Fruit fly (Drosophila melanogaster): ENCODE measurements around the gene nol.

Gene nol

DNA sequence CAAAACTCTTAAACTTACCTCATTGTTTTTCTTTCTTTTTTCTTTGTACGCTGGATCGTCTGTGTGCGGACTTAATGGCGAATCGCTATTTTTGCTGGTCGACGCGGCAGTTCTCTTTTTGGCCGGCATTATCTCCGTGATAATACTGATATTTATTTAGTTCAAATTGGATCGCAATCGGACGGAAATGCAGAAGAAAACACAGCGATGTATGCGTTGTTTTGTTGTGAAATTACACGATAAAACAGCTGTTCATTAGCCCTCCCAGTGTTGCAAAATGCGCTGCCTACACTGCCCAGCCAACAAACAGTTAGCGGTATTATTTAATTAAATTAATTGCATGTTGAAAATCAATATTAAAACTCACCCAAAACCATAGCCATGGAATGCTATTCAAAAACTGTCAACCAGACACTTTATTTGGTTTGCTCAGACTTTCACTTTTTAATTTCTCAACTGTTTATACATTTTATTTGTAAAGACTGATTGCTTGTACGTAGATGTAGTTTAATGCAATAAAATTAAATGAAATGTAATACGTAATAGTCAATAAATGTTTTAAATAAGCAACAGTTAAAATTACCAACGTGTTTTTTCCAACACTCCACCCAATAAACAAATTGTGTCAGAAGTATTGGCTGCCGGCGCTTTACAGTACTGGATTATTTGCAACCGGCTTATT lies 32.5 kb upstream of the nol start, which contains the start of the genes Irbp18 and APP-BP1 (continued):
- peak; percentile 74 for TF ChIP-seq fd85E (GFP tag; optimal IDR thresholded peaks at IDR 0.05)
- peak; percentile 87 for TF ChIP-seq Blimp-1 (GFP tag; optimal IDR thresholded peaks at IDR 0.05)
- TF ChIP-seq spab (GFP tag; optimal IDR thresholded peaks at IDR 0.05): peak; percentile 82
- TF ChIP-seq CG8632 (GFP tag; optimal IDR thresholded peaks at IDR 0.05): peak; percentile 92
- TF ChIP-seq Sox14 (GFP tag; optimal IDR thresholded peaks at IDR 0.05): peak; percentile 97
- peak; percentile 96 for TF ChIP-seq Eip75B (GFP tag; optimal IDR thresholded peaks at IDR 0.05)
- TF ChIP-seq CG31627 (GFP tag; optimal IDR thresholded peaks at IDR 0.05): peak; percentile 97
- peak; percentile 84 for TF ChIP-seq fkh (GFP tag; optimal IDR thresholded peaks at IDR 0.05)
- TF ChIP-seq CG32006 (GFP tag; optimal IDR thresholded peaks at IDR 0.05): peak; percentile 97
- TF ChIP-seq dsx (GFP tag; optimal IDR thresholded peaks at IDR 0.05; ENCODE audit: poor library complexity, severe bottlenecking): peak; percentile 87
- peak; percentile 97 for TF ChIP-seq Hr4 (GFP tag; optimal IDR thresholded peaks at IDR 0.05)
- TF ChIP-seq CG6163 (GFP tag; IDR thresholded peaks at IDR 0.05): peak; percentile 89
- peak; percentile 97 for TF ChIP-seq lz (GFP tag; optimal IDR thresholded peaks at IDR 0.05)
- peak; percentile 99 for TF ChIP-seq Eip78C (GFP tag)
- TF ChIP-seq achi (GFP tag; optimal IDR thresholded peaks at IDR 0.05): peak; percentile 95
- peak; percentile 98 for TF ChIP-seq esn (GFP tag; optimal IDR thresholded peaks at IDR 0.05)
- TF ChIP-seq CG16779 (tag; optimal IDR thresholded peaks at IDR 0.05): peak; percentile 88
- TF ChIP-seq fd59A (GFP tag; optimal IDR thresholded peaks at IDR 0.05): peak; percentile 92
- TF ChIP-seq Sox102F (GFP tag; optimal IDR thresholded peaks at IDR 0.05): peak; percentile 97
- peak; percentile 96 for TF ChIP-seq Smox (GFP tag; optimal IDR thresholded peaks at IDR 0.05)
- TF ChIP-seq Gug (GFP tag; IDR thresholded peaks at IDR 0.05): peak; percentile 85
- peak; percentile 97 for TF ChIP-seq topi (GFP tag; optimal IDR thresholded peaks at IDR 0.05)
- peak; percentile 97 for TF ChIP-seq pdm3 (GFP tag; optimal IDR thresholded peaks at IDR 0.05)
- peak; percentile 93 for TF ChIP-seq Ets21C (GFP tag; optimal IDR thresholded peaks at IDR 0.05)
- TF ChIP-seq CG8319 (GFP tag; optimal IDR thresholded peaks at IDR 0.05): peak; percentile 94
- peak; percentile 92 for TF ChIP-seq Eip93F (GFP tag; optimal IDR thresholded peaks at IDR 0.05)
- TF ChIP-seq CG6276 (GFP tag; optimal IDR thresholded peaks at IDR 0.05): peak; percentile 87
- TF ChIP-seq Ets96B (tag; optimal IDR thresholded peaks at IDR 0.05): peak; percentile 90
- peak; percentile 88 for TF ChIP-seq CG15336 (GFP tag; IDR thresholded peaks at IDR 0.05)

dm6 chr3L:11101598-11101997 lies 29.0 kb upstream of the nol start, which contains the start of gene Elo68beta:
Gene Elo68beta, minus strand, starts transcription at chr3L:11101698.
- TF ChIP-seq CG31627 (GFP tag; optimal IDR thresholded peaks at IDR 0.05): no peak
- TF ChIP-seq net (GFP tag; optimal IDR thresholded peaks at IDR 0.05): no peak
- TF ChIP-seq acj6 (GFP tag; optimal IDR thresholded peaks at IDR 0.05): no peak
- no peak for TF ChIP-seq CG34406 (GFP tag; optimal IDR thresholded peaks at IDR 0.05)
- TF ChIP-seq CG8319 (GFP tag; optimal IDR thresholded peaks at IDR 0.05): no peak
- no peak for TF ChIP-seq Hr38 (GFP tag; optimal IDR thresholded peaks at IDR 0.05)
- no peak for TF ChIP-seq Ets96B (tag; optimal IDR thresholded peaks at IDR 0.05)
- no peak for TF ChIP-seq CG6276 (GFP tag; optimal IDR thresholded peaks at IDR 0.05)
- no peak for TF ChIP-seq Hr39 (GFP tag; optimal IDR thresholded peaks at IDR 0.05)
- no peak for TF ChIP-seq CG11294 (GFP tag; IDR thresholded peaks at IDR 0.05)
- no peak for TF ChIP-seq CG4318 (GFP tag; optimal IDR thresholded peaks at IDR 0.05)

dm6 chr3L:11102930-11103329 lies 27.7 kb upstream of the nol start, which contains the start of gene Elo68alpha:
Gene Elo68alpha, minus strand, starts transcription at chr3L:11103030.
- no peak for TF ChIP-seq CG16779 (tag; optimal IDR thresholded peaks at IDR 0.05)
- TF ChIP-seq Smox (GFP tag; optimal IDR thresholded peaks at IDR 0.05): no peak
- no peak for TF ChIP-seq CG11762 (GFP tag; optimal IDR thresholded peaks at IDR 0.05; ENCODE audit: insufficient read depth)

All from whole organism, prepupa.